Fruit fly (Drosophila melanogaster): ENCODE results near the gene clumsy.
A peak's percentile ranks its signal among the peaks of the same experiment; 100 is the strongest.

Gene clumsy

dm6 chr2L:21158554-21158953 is 47.7 kb upstream of the clumsy start, which contains the start of the genes Coq3 and Pld3 (continued):
- TF ChIP-seq CG9139 (GFP tag; optimal IDR thresholded peaks at IDR 0.05) (peak; percentile 80), Gug (GFP tag; IDR thresholded peaks at IDR 0.05) (peak; percentile 88), CG11294 (GFP tag; IDR thresholded peaks at IDR 0.05) (peak; percentile 86), fd59A (GFP tag; optimal IDR thresholded peaks at IDR 0.05) (peak; percentile 82), achi (GFP tag; optimal IDR thresholded peaks at IDR 0.05) (peak; percentile 98), esn (GFP tag; optimal IDR thresholded peaks at IDR 0.05) (peak; percentile 97), Eip75B (GFP tag; optimal IDR thresholded peaks at IDR 0.05) (peak; percentile 94), CG10631 (GFP tag; optimal IDR thresholded peaks at IDR 0.05) (peak; percentile 96), CG1621 (tag; optimal IDR thresholded peaks at IDR 0.05) (peak; percentile 87), pdm3 (GFP tag; optimal IDR thresholded peaks at IDR 0.05) (peak; percentile 95), cyc (GFP tag; optimal IDR thresholded peaks at IDR 0.05) (peak; percentile 93), CG34406 (GFP tag; optimal IDR thresholded peaks at IDR 0.05) (peak; percentile 95), CG11902 (GFP tag; optimal IDR thresholded peaks at IDR 0.05) (peak; percentile 85), ss (GFP tag; optimal IDR thresholded peaks at IDR 0.05) (peak; percentile 78 to 89), Sox15 (GFP tag; optimal IDR thresholded peaks at IDR 0.05) (peak; percentile 84)

DNA sequence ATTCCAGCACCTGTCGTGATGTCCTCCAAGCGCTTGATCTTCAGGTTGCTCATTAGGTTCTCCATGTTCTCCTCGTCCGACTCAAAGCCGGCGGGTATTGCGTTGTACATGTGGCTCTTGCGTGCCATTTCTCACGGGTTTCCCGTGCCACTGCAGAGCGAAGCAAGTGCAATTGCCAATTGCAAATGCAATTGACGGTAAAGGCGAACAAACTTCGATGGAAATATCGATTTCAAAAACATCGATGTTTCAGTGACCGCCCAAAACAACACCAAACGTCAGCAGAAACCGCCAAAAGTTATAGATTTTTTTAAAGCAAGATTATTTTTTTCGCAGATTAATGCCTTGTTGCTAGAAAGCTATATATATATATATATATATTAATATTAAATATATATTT is 43.4 kb upstream of the clumsy start, which contains the start of gene Nbr:
Nbr (minus strand) TSS at position 209 of the 400 bp plus-strand sequence.
- TF ChIP-seq CG7368 (GFP tag; optimal IDR thresholded peaks at IDR 0.05) (no peak), CG6163 (GFP tag; IDR thresholded peaks at IDR 0.05) (0 out of 3 replicates have a peak, but pooled peaks have one; percentile 14)

DNA sequence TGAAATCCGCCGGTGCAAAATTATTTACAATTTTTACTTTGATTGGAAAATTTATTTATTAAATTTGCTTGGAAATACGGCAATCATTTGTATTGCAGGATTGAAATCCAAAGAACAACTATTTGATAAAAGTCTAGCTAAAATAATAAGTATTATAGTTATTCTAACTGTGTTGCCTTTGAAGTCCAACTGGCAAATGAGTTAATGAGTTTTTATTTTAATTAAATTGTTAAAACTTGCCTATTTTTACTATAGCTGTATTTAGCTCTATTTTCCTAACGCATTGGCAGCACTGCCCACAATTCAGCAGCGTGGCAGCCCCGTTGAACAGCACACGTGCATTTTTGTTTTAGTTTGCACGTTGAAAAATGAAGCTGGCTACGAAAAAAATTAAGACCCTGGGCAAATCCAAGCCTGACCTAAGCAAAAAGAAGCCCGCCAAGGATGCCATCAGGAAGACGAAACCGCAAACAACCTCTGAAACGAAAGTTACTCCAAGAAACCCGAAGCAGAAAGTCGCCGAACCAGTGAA is 42.9 kb upstream of the clumsy start, which contains the start of gene Noc2:
Noc2 (plus strand) TSS at position 331 of the 532 bp plus-strand sequence.
- TF ChIP-seq cyc (GFP tag; optimal IDR thresholded peaks at IDR 0.05) (peak; percentile 46), Eip93F (GFP tag; optimal IDR thresholded peaks at IDR 0.05) (peak; percentile 46), CG6163 (GFP tag; IDR thresholded peaks at IDR 0.05) (peak; percentile 37; the same call in 2 of the 3 replicates), salr (GFP tag; optimal IDR thresholded peaks at IDR 0.05) (peak in 1 of 2 experiments; percentile 30), CG15336 (GFP tag; IDR thresholded peaks at IDR 0.05) (no peak), CG3919 (GFP tag; optimal IDR thresholded peaks at IDR 0.05) (peak; percentile 46), CG6792 (GFP tag; optimal IDR thresholded peaks at IDR 0.05) (peak; percentile 11), CG32006 (GFP tag; optimal IDR thresholded peaks at IDR 0.05) (peak; percentile 60), CG10669 (GFP tag; optimal IDR thresholded peaks at IDR 0.05) (peak; percentile 46), lz (GFP tag; optimal IDR thresholded peaks at IDR 0.05) (peak; percentile 46), CG8319 (GFP tag; optimal IDR thresholded peaks at IDR 0.05) (peak; percentile 11), CG10631 (GFP tag; optimal IDR thresholded peaks at IDR 0.05) (peak; percentile 68), CG34406 (GFP tag; optimal IDR thresholded peaks at IDR 0.05) (peak; percentile 41), acj6 (GFP tag; optimal IDR thresholded peaks at IDR 0.05) (peak; percentile 59), Lpt (GFP tag; optimal IDR thresholded peaks at IDR 0.05) (no peak), topi (GFP tag; optimal IDR thresholded peaks at IDR 0.05) (peak; percentile 37), ss (GFP tag; optimal IDR thresholded peaks at IDR 0.05) (no peak), Eip75B (GFP tag; optimal IDR thresholded peaks at IDR 0.05) (peak; percentile 42), CG8632 (GFP tag; optimal IDR thresholded peaks at IDR 0.05) (peak; percentile 25), pdm3 (GFP tag; optimal IDR thresholded peaks at IDR 0.05) (peak; percentile 56), CG11902 (GFP tag; optimal IDR thresholded peaks at IDR 0.05) (peak; percentile 36), CG11294 (GFP tag; IDR thresholded peaks at IDR 0.05) (no peak), CG6276 (GFP tag; optimal IDR thresholded peaks at IDR 0.05) (no peak), Ets96B (tag; optimal IDR thresholded peaks at IDR 0.05) (peak; percentile 21), CG31627 (GFP tag; optimal IDR thresholded peaks at IDR 0.05) (peak; percentile 67), fd59A (GFP tag; optimal IDR thresholded peaks at IDR 0.05) (no peak), CG3032 (tag; optimal IDR thresholded peaks at IDR 0.05) (peak; percentile 54), CG7368 (GFP tag; optimal IDR thresholded peaks at IDR 0.05) (no peak), CG6854 (GFP tag; optimal IDR thresholded peaks at IDR 0.05) (no peak), Met (GFP tag; optimal IDR thresholded peaks at IDR 0.05) (peak; percentile 52), Hr38 (GFP tag; optimal IDR thresholded peaks at IDR 0.05) (no peak), dac (GFP tag; optimal IDR thresholded peaks at IDR 0.05) (no peak), achi (GFP tag; optimal IDR thresholded peaks at IDR 0.05) (peak; percentile 46), net (GFP tag; optimal IDR thresholded peaks at IDR 0.05) (peak; percentile 5), Sox14 (GFP tag; optimal IDR thresholded peaks at IDR 0.05) (peak; percentile 36), Sox15 (GFP tag; optimal IDR thresholded peaks at IDR 0.05) (peak; percentile 41), CG11762 (GFP tag; optimal IDR thresholded peaks at IDR 0.05; ENCODE audit: insufficient read depth) (peak; percentile 29), Hr39 (GFP tag; optimal IDR thresholded peaks at IDR 0.05) (peak; percentile 65), Blimp-1 (GFP tag; optimal IDR thresholded peaks at IDR 0.05) (peak; percentile 10), eg (GFP tag; IDR thresholded peaks at IDR 0.05) (peak; percentile 71), OdsH (GFP tag; optimal IDR thresholded peaks at IDR 0.05) (peak; percentile 55)

Data from whole organism, prepupa.